Worm (Caenorhabditis elegans): ENCODE data around the gene hsp-3.

DNA sequence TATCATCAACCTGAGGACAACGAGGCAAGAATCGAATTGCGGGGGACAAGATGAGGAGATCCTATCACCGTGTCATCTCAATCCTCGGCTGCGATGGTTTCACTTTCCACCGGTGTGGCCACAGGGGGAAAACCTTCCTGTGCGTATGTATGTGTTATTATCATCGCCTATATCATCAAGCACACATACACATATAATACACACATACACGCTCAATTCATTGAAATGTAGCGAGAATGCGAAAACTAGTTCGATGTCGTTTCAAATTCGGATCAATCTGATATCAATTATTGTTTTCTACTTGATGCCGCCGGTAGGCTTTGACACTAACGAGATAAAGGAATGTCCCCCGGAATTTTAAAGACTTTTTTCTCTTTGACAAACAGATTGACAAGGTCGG is 41.1 kb downstream of the hsp-3 start:
- TF ChIP-seq tbx-2 (tag; optimal IDR thresholded peaks at IDR 0.05): no peak
- TF ChIP-seq F13H6.1 (tag; optimal IDR thresholded peaks at IDR 0.05): no peak
- TF ChIP-seq sox-2 (GFP tag; IDR thresholded peaks at IDR 0.05): no peak
- no peak for TF ChIP-seq ets-4 (tag; optimal IDR thresholded peaks at IDR 0.05)
- TF ChIP-seq pqm-1 (tag; optimal IDR thresholded peaks at IDR 0.05): no peak
- TF ChIP-seq unc-42 (tag; optimal IDR thresholded peaks at IDR 0.05): no peak
- no peak for TF ChIP-seq ceh-34 (tag; optimal IDR thresholded peaks at IDR 0.05)
- TF ChIP-seq lim-6 (tag; optimal IDR thresholded peaks at IDR 0.05): no peak
- TF ChIP-seq elt-4 (tag; optimal IDR thresholded peaks at IDR 0.05): no peak
- TF ChIP-seq ama-1 (optimal IDR thresholded peaks at IDR 0.05): no peak
- TF ChIP-seq dmd-4 (tag; optimal IDR thresholded peaks at IDR 0.05; ENCODE audit: borderline replicate concordance): no peak

Measured in whole organism, late embryonic.